Worm (Caenorhabditis elegans): ENCODE results near the gene C07A9.12.

DNA sequence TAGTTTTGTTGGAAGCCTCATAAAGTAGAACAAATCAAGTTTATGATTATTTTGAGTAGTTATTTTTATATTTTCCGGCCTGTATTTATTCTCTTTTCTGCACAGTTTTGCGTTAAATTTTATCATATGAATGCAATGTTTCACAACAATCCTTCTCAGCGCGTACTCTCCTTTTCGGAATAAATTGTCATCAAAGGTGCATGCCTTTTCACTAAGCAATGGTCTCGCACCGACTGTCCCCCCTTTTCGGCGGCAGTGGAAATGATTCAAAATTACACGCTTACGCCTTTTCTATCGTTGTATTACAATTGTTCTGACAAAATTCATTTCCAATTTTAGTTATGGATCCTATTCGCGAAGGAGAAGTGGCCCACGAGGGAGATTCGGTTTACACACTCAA lies 19.8 kb upstream of the C07A9.12 start, which contains the start of the genes iff-1 and cdk-1:
- TF ChIP-seq fkh-10 (GFP tag; optimal IDR thresholded peaks at IDR 0.05) (no peak), mdl-1 (tag; optimal IDR thresholded peaks at IDR 0.05) (no peak), aly-2 (tag; optimal IDR thresholded peaks at IDR 0.05) (no peak), skn-1 (tag; optimal IDR thresholded peaks at IDR 0.05) (no peak), egl-27 (tag; optimal IDR thresholded peaks at IDR 0.05) (no peak), elt-1 (tag; optimal IDR thresholded peaks at IDR 0.05) (no peak), nhr-77 (tag; optimal IDR thresholded peaks at IDR 0.05) (no peak), snpc-4 (tag; optimal IDR thresholded peaks at IDR 0.05) (no peak), sea-2 (GFP tag; optimal IDR thresholded peaks at IDR 0.05) (no peak)

Data from whole organism, L3 larva.